Worm (Caenorhabditis elegans): ENCODE data around the gene sri-46.

DNA sequence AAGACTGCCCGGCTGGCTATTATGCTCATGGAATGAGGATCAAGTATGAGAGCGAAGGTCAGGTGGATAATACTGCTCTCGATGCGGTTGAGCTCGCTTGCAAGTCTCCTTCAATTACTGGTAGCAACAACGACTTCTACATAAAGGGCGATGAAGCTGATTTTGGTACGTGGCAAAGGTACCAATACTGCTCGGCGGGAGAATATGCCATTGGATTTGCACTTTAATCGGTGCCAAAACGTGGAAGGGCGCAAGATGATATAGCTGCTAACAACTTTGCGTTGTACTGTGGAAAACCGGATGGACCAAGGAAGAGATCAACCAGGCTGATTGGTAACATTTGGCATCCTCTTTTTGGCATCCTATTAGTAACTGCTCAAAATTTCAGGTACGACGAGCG is 3.1 kb downstream of the sri-46 start:
- TF ChIP-seq pqm-1 (tag; optimal IDR thresholded peaks at IDR 0.05) (no peak), hlh-30 (tag; optimal IDR thresholded peaks at IDR 0.05; ENCODE audit: insufficient read depth) (no peak), tbx-7 (tag; optimal IDR thresholded peaks at IDR 0.05) (no peak), ceh-6 (GFP tag; optimal IDR thresholded peaks at IDR 0.05) (no peak), madf-2 (tag; optimal IDR thresholded peaks at IDR 0.05) (no peak), ceh-22 (tag; optimal IDR thresholded peaks at IDR 0.05) (no peak)

Data from whole organism, late embryonic.